Worm (Caenorhabditis elegans): ENCODE results near the gene irld-48.

The irld-48 gene

ce11 chrII:2987854-2988350 lies 32.0 kb downstream of the irld-48 start, which contains the start of gene lido-7 (continued):
- TF ChIP-seq efl-1 (optimal IDR thresholded peaks at IDR 0.05) (peak; percentile 61 to 64), efl-1 (GFP tag; optimal IDR thresholded peaks at IDR 0.05 in 1 of 2) (peak; percentile 30 to 44), mdl-1 (tag; optimal IDR thresholded peaks at IDR 0.05) (peak in 1 of 2 experiments; percentile 14), mep-1 (tag; optimal IDR thresholded peaks at IDR 0.05) (peak; percentile 6), lsy-2 (tag; optimal IDR thresholded peaks at IDR 0.05) (peak; percentile 31 to 56), jun-1 (tag; optimal IDR thresholded peaks at IDR 0.05) (peak; percentile 9), rnt-1 (tag; optimal IDR thresholded peaks at IDR 0.05) (peak; percentile 78), ces-1 (GFP tag; optimal IDR thresholded peaks at IDR 0.05) (no peak), fos-1 (tag; optimal IDR thresholded peaks at IDR 0.05) (no peak), dsc-1 (tag; optimal IDR thresholded peaks at IDR 0.05) (peak; percentile 12), Y116A8C.19 (tag; optimal IDR thresholded peaks at IDR 0.05; ENCODE audit: borderline replicate concordance) (no peak), lin-14 (GFP tag; optimal IDR thresholded peaks at IDR 0.05) (peak; percentile 83), unc-98 (GFP tag; IDR thresholded peaks at IDR 0.05) (0 out of 2 replicates have a peak, but pooled peaks have one; percentile 17), nhr-47 (tag; optimal IDR thresholded peaks at IDR 0.05) (peak; percentile 59), skn-1 (tag; optimal IDR thresholded peaks at IDR 0.05) (peak; percentile 24), pqm-1 (tag; optimal IDR thresholded peaks at IDR 0.05) (no peak), isw-1 (GFP tag; IDR thresholded peaks at IDR 0.05) (peak; percentile 13; the same call in 1 of the 2 replicates), ztf-4 (tag; optimal IDR thresholded peaks at IDR 0.05) (no peak), ceh-88 (GFP tag; IDR thresholded peaks at IDR 0.05) (no peak)

ce11 chrII:2990089-2990488 lies 34.2 kb downstream of the irld-48 start:
- TF ChIP-seq fkh-4 (tag; optimal IDR thresholded peaks at IDR 0.05; ENCODE audit: borderline replicate concordance): no peak
- TF ChIP-seq grh-1 (GFP tag; IDR thresholded peaks at IDR 0.05): no peak
- no peak for TF ChIP-seq ztf-4 (tag; optimal IDR thresholded peaks at IDR 0.05)
- TF ChIP-seq efl-1 (optimal IDR thresholded peaks at IDR 0.05): no peak
- TF ChIP-seq efl-1 (GFP tag; optimal IDR thresholded peaks at IDR 0.05 in 1 of 2): peak in 1 of 2 experiments; percentile 29
- no peak for TF ChIP-seq efl-3 (GFP tag; optimal IDR thresholded peaks at IDR 0.05)
- TF ChIP-seq mab-9 (GFP tag; IDR thresholded peaks at IDR 0.05): no peak
- no peak for TF ChIP-seq hlh-17 (GFP tag; optimal IDR thresholded peaks at IDR 0.05; ENCODE audit: borderline replicate concordance)
- no peak for TF ChIP-seq ceh-82 (tag; optimal IDR thresholded peaks at IDR 0.05)

- TF ChIP-seq jun-1 (tag; optimal IDR thresholded peaks at IDR 0.05) (no peak), vab-15 (tag; optimal IDR thresholded peaks at IDR 0.05) (no peak), skn-1 (tag; optimal IDR thresholded peaks at IDR 0.05) (no peak), nhr-12 (tag; optimal IDR thresholded peaks at IDR 0.05) (no peak), hpl-2 (GFP tag; optimal IDR thresholded peaks at IDR 0.05) (no peak), lin-14 (GFP tag; optimal IDR thresholded peaks at IDR 0.05) (no peak), mep-1 (tag; optimal IDR thresholded peaks at IDR 0.05) (no peak), nhr-77 (tag; optimal IDR thresholded peaks at IDR 0.05) (no peak), egl-13 (tag; optimal IDR thresholded peaks at IDR 0.05) (peak; percentile 16), unc-86 (tag; optimal IDR thresholded peaks at IDR 0.05) (no peak), snpc-4 (tag; optimal IDR thresholded peaks at IDR 0.05) (no peak), grh-1 (GFP tag; IDR thresholded peaks at IDR 0.05) (no peak), pag-3 (tag; optimal IDR thresholded peaks at IDR 0.05; ENCODE audit: borderline replicate concordance, insufficient read depth) (no peak), nhr-237 (tag; optimal IDR thresholded peaks at IDR 0.05) (no peak), nhr-47 (tag; optimal IDR thresholded peaks at IDR 0.05) (peak; percentile 48), C04F5.9 (tag; optimal IDR thresholded peaks at IDR 0.05) (no peak), elt-2 (tag; optimal IDR thresholded peaks at IDR 0.05) (peak; percentile 28), aly-2 (tag; optimal IDR thresholded peaks at IDR 0.05) (no peak), ceh-63 (GFP tag; optimal IDR thresholded peaks at IDR 0.05) (no peak), nhr-90 (tag; optimal IDR thresholded peaks at IDR 0.05; ENCODE audit: poor library complexity) (peak; percentile 31), sup-37 (GFP tag; optimal IDR thresholded peaks at IDR 0.05) (no peak), nhr-84 (tag; optimal IDR thresholded peaks at IDR 0.05) (no peak), dsc-1 (tag; optimal IDR thresholded peaks at IDR 0.05) (no peak), ztf-4 (tag; optimal IDR thresholded peaks at IDR 0.05) (no peak), dpl-1 (GFP tag; optimal IDR thresholded peaks at IDR 0.05) (no peak), alr-1 (tag; optimal IDR thresholded peaks at IDR 0.05; ENCODE audit: borderline replicate concordance) (no peak), lin-39 (tag; optimal IDR thresholded peaks at IDR 0.05) (no peak), elt-3 (tag; optimal IDR thresholded peaks at IDR 0.05) (no peak), fkh-4 (tag; optimal IDR thresholded peaks at IDR 0.05; ENCODE audit: borderline replicate concordance) (no peak), ceh-8 (GFP tag; optimal IDR thresholded peaks at IDR 0.05) (no peak), ces-1 (GFP tag; optimal IDR thresholded peaks at IDR 0.05) (no peak)
Observed at ce11 chrII:2991555-2992083, 35.8 kb downstream of the irld-48 start, which contains the start of gene K08A2.2. Gene K08A2.2 (plus strand): TSS chrII:2991605.
